Fruit fly (Drosophila melanogaster) whole organism, embryonic: Measurements from ENCODE around the gene CG10702.

Source experiments
- CG30403 ChIP-seq: fragments of 200-800 bp; sonication (Bioruptor generic); optimal IDR thresholded peaks from 3 replicates; lab custom pipeline; 2016; ENCODE audit warnings: missing biosample characterization, missing genetic modification characterization
- CG4328 ChIP-seq: fragments of 200-800 bp; sonication (Bioruptor generic); optimal IDR thresholded peaks from 3 replicates; lab custom pipeline; 2017; ENCODE audit warnings: missing biosample characterization, missing genetic modification reagents, missing genetic modification characterization
- CrebB ChIP-seq: fragments of 200-800 bp; sonication (Bioruptor generic); optimal IDR thresholded peaks from 3 replicates; lab custom pipeline; 2018; ENCODE audit warnings: missing biosample characterization, mild to moderate bottlenecking, missing genetic modification characterization
- Rx ChIP-seq: fragments of 200-800 bp; sonication (Bioruptor generic); IDR thresholded peaks from 2 replicates; pipeline ENCODE4 v1.3.6; 2022; ENCODE audit warnings: missing biosample characterization, missing genetic modification characterization
- rib ChIP-seq: fragments of 200-800 bp; sonication (Bioruptor generic); IDR thresholded peaks from 2 replicates; pipeline ENCODE4 v1.3.6; 2022; ENCODE audit warnings: missing biosample characterization, missing genetic modification characterization
- sug ChIP-seq: fragments of 200-800 bp; optimal IDR thresholded peaks from 2 replicates; lab custom pipeline; 2019; ENCODE audit warnings: missing biosample characterization, mild to moderate bottlenecking, missing genetic modification characterization, moderate library complexity

- TF ChIP-seq CG4328 (GFP tag; lab: Kevin White, UChicago), result no peak
- TF ChIP-seq CrebB (tag; lab: Kevin White, UChicago), result no peak
- TF ChIP-seq sug (tag; lab: Kevin White, UChicago), result peak; percentile 38
- no peak for TF ChIP-seq Rx
- no peak for TF ChIP-seq rib (GFP tag; lab: Robert Waterston, UW)
- no peak for TF ChIP-seq CG30403 (GFP tag; lab: Kevin White, UChicago)
Observed at dm6 chr2L:19034213-19034929, 35.3 kb downstream of the CG10702 start, which contains the start of the genes mib2 and CG31800.
